Worm (Caenorhabditis elegans) whole organism, midembryonic: ENCODE results near the gene C25F9.11.

Experiments
- T22C8.4 ChIP-seq: fragments of 200-800 bp; sonication (Bioruptor generic); IDR thresholded peaks from 2 replicates; pipeline ENCODE4 v1.3.6; 2022; ENCODE audit warnings: missing genetic modification characterization, missing compliant biosample characterization
- cog-1 ChIP-seq: sonication (generic microtip); optimal IDR thresholded peaks from 2 replicates; lab custom pipeline; 2016; ENCODE audit warnings: missing genetic modification characterization, missing compliant biosample characterization
- flt-1 ChIP-seq: fragments of 200-800 bp; sonication (Bioruptor generic); IDR thresholded peaks from 2 replicates; pipeline ENCODE4 v1.3.6; 2022; ENCODE audit warnings: missing genetic modification characterization, missing compliant biosample characterization
- klf-2 ChIP-seq: fragments of 200-800 bp; sonication (Bioruptor generic); conservative IDR thresholded peaks from 2 replicates; pipeline ENCODE4 v1.3.6; 2022; ENCODE audit warnings: missing genetic modification reagents, missing genetic modification characterization, missing compliant biosample characterization
- med-1 ChIP-seq: sonication (generic microtip); optimal IDR thresholded peaks from 2 replicates; lab custom pipeline; 2017; ENCODE audit warnings: missing genetic modification characterization, mild to moderate bottlenecking, missing compliant biosample characterization, antibody characterized with exemption, missing genetic modification reagents; ENCODE audit not compliant: insufficient read depth
- ref-1 ChIP-seq: fragments of 200-800 bp; sonication (Bioruptor generic); conservative IDR thresholded peaks from 2 replicates; pipeline ENCODE4 v1.3.6; 2022; ENCODE audit warnings: missing genetic modification reagents, missing genetic modification characterization, missing compliant biosample characterization
- tab-1 ChIP-seq: fragments of 200-800 bp; sonication (Bioruptor generic); IDR thresholded peaks from 2 replicates; pipeline ENCODE4 v1.3.6; 2022; ENCODE audit warnings: missing genetic modification characterization, missing compliant biosample characterization
- ztf-23 ChIP-seq: fragments of 200-800 bp; sonication (Bioruptor generic); IDR thresholded peaks from 2 replicates; pipeline ENCODE4 v1.3.6; 2022; ENCODE audit warnings: missing genetic modification reagents, missing genetic modification characterization, missing compliant biosample characterization
- ztf-29 ChIP-seq: fragments of 200-800 bp; sonication (Bioruptor generic); IDR thresholded peaks from 2 replicates; pipeline ENCODE4 v1.3.6; 2022; ENCODE audit warnings: missing genetic modification reagents, missing genetic modification characterization, missing compliant biosample characterization

The C25F9.11 gene

DNA sequence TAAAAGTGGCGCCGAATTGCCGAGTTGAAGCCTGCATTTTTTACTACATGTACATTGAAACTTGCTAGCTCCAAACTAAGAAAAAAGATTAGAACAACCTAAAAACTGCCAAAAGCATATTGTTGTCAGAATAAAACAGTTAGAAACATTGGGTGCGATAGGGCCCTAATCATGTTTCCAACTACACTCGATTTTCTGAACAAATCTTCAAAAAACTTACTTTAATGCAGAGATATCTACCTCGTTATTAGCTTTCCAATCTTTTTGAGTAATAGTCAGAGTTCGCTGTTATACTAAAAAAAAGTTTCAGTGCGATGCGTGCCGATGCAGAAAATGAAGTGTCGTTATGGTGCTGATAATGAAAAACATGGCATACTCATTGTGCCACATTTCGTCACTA is 22.8 kb upstream of the C25F9.11 start, which contains the start of the genes Y43F8B.13 and Y43F8B.14:
Y43F8B.13 (plus strand) TSS at position 301 of the 400 bp plus-strand sequence.
Y43F8B.14 (minus strand) TSS at position 322 of the 400 bp plus-strand sequence.
- TF ChIP-seq ref-1 (GFP tag; lab: Robert Waterston, UW) (no peak), ztf-29 (no peak), tab-1 (no peak), med-1 (GFP tag; lab: Kevin White, UChicago) (no peak), T22C8.4 (GFP tag; lab: Robert Waterston, UW) (no peak), cog-1 (tag; lab: Kevin White, UChicago) (no peak), flt-1 (GFP tag; lab: Robert Waterston, UW) (no peak), klf-2 (no peak), ztf-23 (GFP tag; lab: Robert Waterston, UW) (no peak)

DNA sequence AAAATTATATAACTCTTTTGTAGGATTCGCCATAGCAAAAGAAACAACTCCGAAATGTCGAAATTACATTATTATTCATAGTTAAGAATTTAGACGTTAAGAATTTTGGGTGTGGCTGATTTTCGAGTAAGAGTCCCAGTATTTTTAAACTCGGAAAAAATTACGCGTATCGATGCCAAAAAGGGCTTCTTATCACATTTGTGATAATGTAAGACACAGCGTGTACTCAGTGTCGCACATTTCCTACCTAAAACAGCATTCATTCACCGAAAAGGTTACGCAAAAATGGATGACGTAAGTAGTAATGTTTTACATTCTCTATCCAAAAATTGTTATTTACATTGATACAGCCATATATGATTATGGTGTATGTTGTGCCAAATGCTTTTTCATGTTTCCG is 16.7 kb upstream of the C25F9.11 start, which contains the start of gene M04C3.5:
M04C3.5 (plus strand) TSS at position 190 of the 400 bp plus-strand sequence.
- TF ChIP-seq med-1 (GFP tag; lab: Kevin White, UChicago) (no peak), ref-1 (GFP tag; lab: Robert Waterston, UW) (no peak), flt-1 (GFP tag; lab: Robert Waterston, UW) (no peak), ztf-29 (no peak), T22C8.4 (GFP tag; lab: Robert Waterston, UW) (no peak), klf-2 (no peak), ztf-23 (GFP tag; lab: Robert Waterston, UW) (no peak), cog-1 (tag; lab: Kevin White, UChicago) (no peak), tab-1 (no peak)

DNA sequence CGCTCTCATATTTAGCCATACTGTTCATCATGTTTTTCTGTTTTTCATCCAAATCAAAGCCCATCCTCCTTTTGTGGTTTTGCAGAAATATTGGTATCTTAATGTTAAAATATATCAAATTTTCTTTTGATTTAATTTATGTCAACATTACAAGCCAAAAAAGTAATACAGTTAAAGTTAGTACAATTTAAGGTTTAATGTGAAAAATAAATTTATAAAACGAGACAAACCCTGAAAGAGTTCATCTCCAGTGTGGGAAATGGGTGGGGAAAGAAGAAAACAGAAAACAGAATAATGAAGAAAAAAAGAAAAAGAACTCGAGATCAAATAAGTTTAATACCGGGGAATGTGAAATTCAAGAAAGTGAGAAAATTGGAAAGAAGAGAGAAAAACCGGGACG is 15.9 kb upstream of the C25F9.11 start, which contains the start of gene M04C3.2:
M04C3.2 (minus strand) TSS at position 101 of the 400 bp plus-strand sequence.
- TF ChIP-seq med-1 (GFP tag; lab: Kevin White, UChicago) (no peak), ref-1 (GFP tag; lab: Robert Waterston, UW) (no peak), ztf-23 (GFP tag; lab: Robert Waterston, UW) (no peak), flt-1 (GFP tag; lab: Robert Waterston, UW) (no peak), ztf-29 (no peak), T22C8.4 (GFP tag; lab: Robert Waterston, UW) (no peak), klf-2 (no peak), cog-1 (tag; lab: Kevin White, UChicago) (no peak), tab-1 (no peak)

DNA sequence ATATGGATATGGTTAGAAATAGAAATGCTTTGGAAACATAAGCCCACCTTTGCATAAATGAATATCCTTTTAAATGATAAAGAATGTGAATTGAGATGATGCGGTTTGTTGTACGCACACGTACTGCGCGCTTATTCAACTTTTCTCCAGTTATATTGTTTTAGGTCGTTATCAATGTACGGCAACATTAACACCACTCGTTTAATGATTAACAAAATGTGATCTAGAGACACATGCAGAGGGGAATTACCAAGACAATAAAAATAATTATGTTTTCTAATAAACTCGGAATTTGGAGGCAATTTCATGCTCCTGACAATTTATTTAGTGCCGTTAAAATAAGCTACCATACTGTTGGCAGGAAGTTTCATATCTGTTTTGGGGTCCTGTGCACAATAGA is 12.6 kb upstream of the C25F9.11 start, which contains the start of gene M04C3.1:
M04C3.1 (minus strand) TSS at position 164 of the 400 bp plus-strand sequence.
- TF ChIP-seq cog-1 (tag; lab: Kevin White, UChicago) (no peak), tab-1 (no peak), flt-1 (GFP tag; lab: Robert Waterston, UW) (no peak), ref-1 (GFP tag; lab: Robert Waterston, UW) (no peak), T22C8.4 (GFP tag; lab: Robert Waterston, UW) (no peak), klf-2 (no peak), ztf-29 (no peak), med-1 (GFP tag; lab: Kevin White, UChicago) (no peak)

DNA sequence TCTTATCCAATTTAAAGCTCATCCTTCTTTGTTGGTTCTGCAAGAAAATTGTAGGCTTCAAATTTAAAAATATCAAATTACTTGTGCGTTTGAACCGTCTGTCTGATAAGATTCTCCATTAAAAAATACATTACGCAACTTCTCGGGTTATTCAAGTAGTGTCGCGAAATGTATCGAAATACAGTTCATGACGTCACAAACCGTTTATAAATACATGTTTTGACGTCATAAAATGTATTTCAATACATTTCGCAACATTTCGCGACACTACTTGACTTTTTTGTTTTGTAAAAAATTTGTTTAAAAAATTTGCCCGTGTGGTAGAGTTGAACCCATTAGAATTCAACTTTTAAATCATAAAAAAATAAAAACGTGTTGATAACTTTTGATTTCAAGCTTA is 10.7 kb upstream of the C25F9.11 start:
- no peak for TF ChIP-seq klf-2
- no peak for TF ChIP-seq flt-1 (GFP tag; lab: Robert Waterston, UW)
- TF ChIP-seq tab-1: no peak
- no peak for TF ChIP-seq ztf-29
- TF ChIP-seq T22C8.4 (GFP tag; lab: Robert Waterston, UW): no peak
- no peak for TF ChIP-seq ztf-23 (GFP tag; lab: Robert Waterston, UW)
- TF ChIP-seq ref-1 (GFP tag; lab: Robert Waterston, UW): no peak
- TF ChIP-seq med-1 (GFP tag; lab: Kevin White, UChicago): no peak

DNA sequence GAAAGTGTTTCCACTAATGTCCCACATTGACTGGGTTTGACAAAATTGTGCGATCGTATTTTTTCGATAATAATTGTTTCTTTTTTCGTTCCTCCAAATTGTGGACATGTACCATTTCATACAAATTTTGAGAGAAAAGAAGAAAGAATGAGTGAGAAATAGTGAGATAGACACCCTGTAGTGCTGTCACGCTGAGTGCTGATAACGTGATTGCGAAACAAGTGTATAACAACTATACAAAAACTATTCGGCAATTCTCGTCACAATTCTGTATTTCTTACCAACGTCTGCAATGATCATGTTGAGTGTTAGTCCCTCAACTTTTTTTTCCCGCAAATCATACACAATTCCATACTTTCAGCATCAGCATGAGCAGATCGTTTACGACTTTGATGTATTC is 3.4 kb upstream of the C25F9.11 start, which contains the start of gene C25F9.14:
C25F9.14 (plus strand) TSS at position 178 of the 400 bp plus-strand sequence.
- no peak for TF ChIP-seq ztf-29
- TF ChIP-seq cog-1 (tag; lab: Kevin White, UChicago): no peak
- no peak for TF ChIP-seq klf-2
- TF ChIP-seq ztf-23 (GFP tag; lab: Robert Waterston, UW): no peak
- no peak for TF ChIP-seq ref-1 (GFP tag; lab: Robert Waterston, UW)

DNA sequence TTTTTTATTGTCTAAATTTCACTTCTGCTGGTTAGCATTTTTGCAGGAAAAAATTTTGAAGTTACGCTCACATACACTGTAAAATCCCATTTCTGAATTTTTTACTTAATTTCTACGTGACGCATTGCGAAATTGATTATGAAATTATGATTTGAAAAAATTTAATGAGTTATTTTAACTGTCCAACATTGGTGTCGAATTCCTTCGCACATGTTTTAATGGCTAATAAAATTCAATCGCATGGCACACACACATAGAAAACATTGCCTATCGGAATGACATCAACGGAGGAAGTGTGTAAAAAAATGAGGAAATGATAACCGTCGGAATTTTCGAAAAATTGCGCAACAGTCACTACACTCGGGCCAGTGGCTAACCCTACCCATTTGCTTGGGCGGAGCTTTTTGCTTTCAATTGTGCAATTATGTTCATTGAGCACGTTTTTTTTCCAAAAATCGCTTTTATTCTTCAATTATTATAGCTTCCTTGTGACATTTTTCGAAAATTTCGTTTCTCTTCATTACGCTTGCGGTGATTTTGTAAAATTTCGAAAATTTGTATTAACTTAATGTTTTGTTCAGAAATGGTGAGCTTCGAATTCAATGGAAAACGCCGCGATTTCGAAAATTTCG is 1.1 kb upstream of the C25F9.11 start, which contains the start of gene C25F9.16:
C25F9.16 (plus strand) TSS at position 582 of the 632 bp plus-strand sequence.
- TF ChIP-seq flt-1 (GFP tag; lab: Robert Waterston, UW) (no peak), tab-1 (no peak), klf-2 (no peak), med-1 (GFP tag; lab: Kevin White, UChicago) (no peak), ztf-29 (no peak), ref-1 (GFP tag; lab: Robert Waterston, UW) (no peak), cog-1 (tag; lab: Kevin White, UChicago) (no peak), ztf-23 (GFP tag; lab: Robert Waterston, UW) (no peak), T22C8.4 (GFP tag; lab: Robert Waterston, UW) (no peak)

DNA sequence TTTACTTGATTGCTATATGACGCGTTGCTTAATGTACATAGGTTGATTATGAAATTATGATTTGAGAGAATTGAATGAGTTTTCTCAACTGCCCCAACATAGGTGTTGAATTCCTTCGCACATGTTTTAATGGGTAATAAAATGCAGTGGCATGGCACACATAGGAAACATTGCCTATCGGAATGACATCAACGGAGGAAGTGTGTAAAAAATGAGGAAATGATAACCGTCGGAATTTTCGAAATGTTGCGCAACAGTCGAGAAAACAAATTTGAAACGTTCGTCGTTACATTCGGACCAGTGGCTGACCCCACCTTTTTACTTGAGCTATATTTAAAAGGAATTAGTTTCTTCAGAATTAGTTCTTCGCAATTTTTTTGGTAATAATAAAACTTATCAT is 842 bp downstream of the C25F9.11 start:
- no peak for TF ChIP-seq ztf-23 (GFP tag; lab: Robert Waterston, UW)
- TF ChIP-seq med-1 (GFP tag; lab: Kevin White, UChicago): no peak
- no peak for TF ChIP-seq flt-1 (GFP tag; lab: Robert Waterston, UW)
- TF ChIP-seq tab-1: no peak
- TF ChIP-seq cog-1 (tag; lab: Kevin White, UChicago): no peak
- TF ChIP-seq klf-2: no peak
- no peak for TF ChIP-seq ztf-29
- no peak for TF ChIP-seq T22C8.4 (GFP tag; lab: Robert Waterston, UW)
- no peak for TF ChIP-seq ref-1 (GFP tag; lab: Robert Waterston, UW)

DNA sequence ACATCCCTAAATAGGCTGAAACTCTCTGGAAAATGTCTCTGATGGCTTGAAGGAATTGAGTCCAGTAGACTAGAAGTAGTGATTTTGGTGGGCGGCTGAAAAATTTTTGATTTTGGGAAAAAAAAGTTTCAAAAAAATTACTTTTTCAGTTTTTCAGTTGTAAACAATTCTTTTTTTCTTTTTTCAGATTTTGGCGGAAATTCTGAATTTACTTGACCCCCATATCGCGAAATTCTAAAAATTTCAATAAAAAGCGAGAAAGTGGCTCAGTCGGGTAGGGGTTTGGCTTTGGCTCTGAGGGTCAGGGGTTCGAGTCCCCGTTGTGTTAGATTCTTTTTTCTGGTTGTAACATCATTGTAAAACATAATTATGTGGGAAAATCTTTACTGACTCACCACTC is 1.8 kb downstream of the C25F9.11 start, which contains the start of gene srw-85:
srw-85 (minus strand) TSS at position 101 of the 400 bp plus-strand sequence.
- TF ChIP-seq flt-1 (GFP tag; lab: Robert Waterston, UW) (no peak), tab-1 (no peak), T22C8.4 (GFP tag; lab: Robert Waterston, UW) (no peak), ref-1 (GFP tag; lab: Robert Waterston, UW) (no peak), ztf-23 (GFP tag; lab: Robert Waterston, UW) (no peak), cog-1 (tag; lab: Kevin White, UChicago) (no peak), ztf-29 (no peak), klf-2 (no peak), med-1 (GFP tag; lab: Kevin White, UChicago) (no peak)
